Fruit fly (Drosophila melanogaster): ENCODE results near the gene CG33124.

The CG33124 gene

dm6 chr2L:2209002-2209401 lies at the start of gene CG33124:
TSS of gene CG33124 (minus strand) at chr2L:2209102.
- TF ChIP-seq CG8478 (optimal IDR thresholded peaks at IDR 0.05) (no peak), CTCF (optimal IDR thresholded peaks at IDR 0.05) (no peak)

DNA sequence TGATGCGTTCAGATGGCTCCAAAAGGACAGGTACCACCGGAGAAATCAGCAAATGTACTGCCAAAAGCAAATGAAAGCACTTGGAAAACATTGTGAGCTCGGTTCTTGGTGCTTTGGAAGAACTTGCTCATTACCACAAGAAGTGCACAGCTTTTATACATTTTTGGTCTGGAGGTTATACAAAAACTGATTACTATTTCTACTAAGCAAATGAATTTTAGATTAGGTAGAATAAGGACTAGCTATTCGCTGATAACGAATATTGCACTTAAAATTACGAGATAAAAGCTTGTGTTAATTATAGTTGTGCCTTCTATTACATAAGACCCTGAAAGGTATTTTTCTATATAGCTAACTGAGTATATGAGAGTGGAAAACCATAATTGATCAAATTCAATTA lies 46.0 kb upstream of the CG33124 start, which contains the start of gene Send1:
Gene Send1, minus strand, starts transcription at position 101 of the 400 bp plus-strand sequence.
- TF ChIP-seq CG8478 (optimal IDR thresholded peaks at IDR 0.05) = no peak
- TF ChIP-seq CTCF (optimal IDR thresholded peaks at IDR 0.05) = no peak

dm6 chr2L:2252745-2253144 lies 43.8 kb upstream of the CG33124 start, which contains the start of gene CG17234:
TSS of gene CG17234 (plus strand) at chr2L:2253045.
- TF ChIP-seq CTCF (optimal IDR thresholded peaks at IDR 0.05) (no peak), CG8478 (optimal IDR thresholded peaks at IDR 0.05) (no peak)

dm6 chr2L:2252241-2252640 lies 43.3 kb upstream of the CG33124 start, which contains the start of gene CG17239:
TSS of gene CG17239 (minus strand) at chr2L:2252341.
- no peak for TF ChIP-seq CG8478 (optimal IDR thresholded peaks at IDR 0.05)
- TF ChIP-seq CTCF (optimal IDR thresholded peaks at IDR 0.05) = no peak

DNA sequence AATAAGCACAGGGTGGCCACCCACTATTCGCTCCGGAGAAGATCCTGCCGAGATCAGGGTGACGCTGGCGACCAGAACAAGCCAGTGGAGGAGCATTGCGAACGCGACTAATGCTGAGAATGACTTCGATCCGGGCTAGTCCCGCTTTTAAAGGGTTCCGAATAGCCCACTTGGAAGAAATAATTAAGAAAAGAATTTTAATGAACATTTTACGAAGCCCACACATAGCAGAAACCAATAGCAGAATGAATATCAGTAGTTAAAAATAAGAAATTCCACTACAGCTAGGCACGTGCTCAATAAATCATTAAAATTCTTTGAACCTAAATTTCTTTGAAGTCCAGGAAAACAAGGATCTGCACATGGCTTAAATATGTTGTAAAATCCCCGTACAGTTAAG lies 42.3 kb upstream of the CG33124 start, which contains the start of gene Ser12:
Gene Ser12, minus strand, starts transcription at position 101 of the 400 bp plus-strand sequence.
- TF ChIP-seq CG8478 (optimal IDR thresholded peaks at IDR 0.05) (no peak), CTCF (optimal IDR thresholded peaks at IDR 0.05) (no peak)

DNA sequence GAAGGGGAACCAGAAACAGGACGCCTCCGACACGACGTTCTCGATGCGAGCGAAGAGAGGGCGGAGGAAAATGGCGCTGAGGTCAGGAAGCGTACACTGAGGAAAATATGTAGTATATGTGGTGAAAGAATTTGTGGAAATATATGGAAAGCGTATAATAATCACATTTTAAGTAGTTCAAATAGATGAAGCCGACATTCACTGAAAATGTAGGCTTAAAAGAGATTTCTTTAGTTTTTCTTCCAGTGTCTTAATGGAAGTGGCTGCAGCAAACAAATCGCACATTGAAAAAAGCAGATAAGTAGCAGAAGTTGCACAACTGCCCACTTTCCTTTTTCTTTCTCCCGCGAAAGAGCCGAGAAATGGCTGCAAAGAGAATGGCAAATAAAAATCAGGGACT lies 40.7 kb upstream of the CG33124 start:
- TF ChIP-seq CTCF (optimal IDR thresholded peaks at IDR 0.05) = no peak
- no peak for TF ChIP-seq CG8478 (optimal IDR thresholded peaks at IDR 0.05)

DNA sequence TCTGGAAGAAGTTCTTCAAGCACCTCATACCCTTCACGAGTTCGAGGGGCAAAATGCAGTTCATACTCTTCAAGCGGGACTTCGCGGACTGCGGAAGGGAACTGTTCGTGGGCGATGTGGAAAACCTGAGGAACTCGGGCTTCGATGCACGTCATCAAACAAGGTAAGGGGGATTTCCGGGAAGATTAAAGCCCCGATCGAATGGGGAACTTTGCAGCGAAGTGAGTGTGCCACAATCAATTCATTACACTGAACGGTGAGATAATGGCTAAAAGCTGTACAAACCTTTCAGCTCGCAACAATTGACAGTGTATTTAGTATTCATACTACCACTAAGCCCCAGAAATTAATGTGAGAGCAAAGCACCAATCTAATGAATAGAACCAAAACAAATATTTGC lies 33.9 kb upstream of the CG33124 start:
- TF ChIP-seq CG8478 (optimal IDR thresholded peaks at IDR 0.05) (no peak), CTCF (optimal IDR thresholded peaks at IDR 0.05) (no peak)

- TF ChIP-seq CG8478 (optimal IDR thresholded peaks at IDR 0.05) = no peak
- TF ChIP-seq CTCF (optimal IDR thresholded peaks at IDR 0.05) = no peak
These were observed 33.2 kb upstream of the CG33124 start, which contains the start of gene CG4267 for dm6 chr2L:2242139-2242538. TSS of gene CG4267 (plus strand) at chr2L:2242378.

- TF ChIP-seq CG8478 (optimal IDR thresholded peaks at IDR 0.05) = no peak
- TF ChIP-seq CTCF (optimal IDR thresholded peaks at IDR 0.05) = no peak
These were observed 31.6 kb upstream of the CG33124 start, which contains the start of gene Tengl1 for dm6 chr2L:2240493-2240892. TSS of gene Tengl1 (minus strand) at chr2L:2240593.

- TF ChIP-seq CTCF (optimal IDR thresholded peaks at IDR 0.05) = no peak
- TF ChIP-seq CG8478 (optimal IDR thresholded peaks at IDR 0.05) = no peak
These were observed 30.4 kb upstream of the CG33124 start, which contains the start of gene Tengl2 for dm6 chr2L:2239284-2239683. TSS of gene Tengl2 (minus strand) at chr2L:2239384.

DNA sequence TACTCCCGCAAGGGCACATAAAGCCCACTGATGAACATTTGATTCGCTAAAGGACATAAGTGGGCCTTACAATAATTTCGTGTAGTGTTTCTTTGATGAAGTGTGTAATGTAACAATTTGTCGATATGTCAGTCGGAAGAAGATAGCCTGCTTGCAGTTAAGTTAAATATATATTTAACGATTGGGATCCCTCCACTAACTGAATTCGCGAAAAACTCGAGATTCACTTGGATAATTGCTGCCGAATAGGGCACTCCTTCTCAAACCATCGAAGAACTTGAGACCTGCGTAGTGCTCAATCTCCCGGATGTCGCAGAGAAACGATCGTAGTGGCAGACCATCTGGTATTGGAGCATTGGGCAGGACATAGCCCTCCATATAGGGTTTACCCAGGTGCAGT lies 29.2 kb upstream of the CG33124 start, which contains the start of gene Tengl3:
Gene Tengl3, minus strand, starts transcription at position 101 of the 400 bp plus-strand sequence.
- TF ChIP-seq CTCF (optimal IDR thresholded peaks at IDR 0.05) = no peak

- no peak for TF ChIP-seq CG8478 (optimal IDR thresholded peaks at IDR 0.05)
- TF ChIP-seq CTCF (optimal IDR thresholded peaks at IDR 0.05) = no peak
These were observed 27.8 kb upstream of the CG33124 start, which contains the start of gene Sec24CD for dm6 chr2L:2236722-2237121. TSS of gene Sec24CD (minus strand) at chr2L:2236844.

- no peak for TF ChIP-seq CG8478 (optimal IDR thresholded peaks at IDR 0.05)
- TF ChIP-seq CTCF (optimal IDR thresholded peaks at IDR 0.05) = no peak
These were observed 19.4 kb upstream of the CG33124 start for dm6 chr2L:2228179-2228849.

- TF ChIP-seq CG8478 (optimal IDR thresholded peaks at IDR 0.05) (no peak), CTCF (optimal IDR thresholded peaks at IDR 0.05) (no peak)
These were observed 18.4 kb upstream of the CG33124 start for dm6 chr2L:2227316-2227715.

- no peak for TF ChIP-seq CG8478 (optimal IDR thresholded peaks at IDR 0.05)
- TF ChIP-seq CTCF (optimal IDR thresholded peaks at IDR 0.05) = no peak
These were observed 17.6 kb upstream of the CG33124 start, which contains the start of the genes CG15387 and sau for dm6 chr2L:2226259-2227121. TSS of gene CG15387 (minus strand) at chr2L:2226294. TSS of gene sau (plus strand) at chr2L:2226342.

All from S2 (cell line).